Worm (Caenorhabditis elegans) whole organism, young adult: ENCODE measurements around the gene Y82E9BR.20.
A peak's percentile ranks its signal among the peaks of the same experiment; 100 is the strongest.
"Not testable (repeated sequence)": the region's sequence is repeated elsewhere in the genome, so short reads cannot be mapped to it uniquely, and the experiment has no call there.

ENCODE experiments used
- F23B12.7 ChIP-seq: sonication (generic microtip); optimal IDR thresholded peaks from 2 replicates; lab custom pipeline; 2017; ENCODE audit warnings: missing genetic modification characterization, mild to moderate bottlenecking, missing compliant biosample characterization, antibody characterized with exemption, moderate library complexity; ENCODE audit not compliant: insufficient read depth
- F33H1.4 ChIP-seq: fragments of 200-800 bp; sonication (Bioruptor generic); IDR thresholded peaks from 2 replicates; pipeline ENCODE4 v1.3.6; 2022; ENCODE audit warnings: missing genetic modification reagents, missing genetic modification characterization, missing compliant biosample characterization
- F39B2.1 ChIP-seq: fragments of 200-800 bp; sonication (Bioruptor generic); IDR thresholded peaks from 2 replicates; pipeline ENCODE4 v1.3.6; 2022; ENCODE audit warnings: missing genetic modification reagents, missing genetic modification characterization, missing compliant biosample characterization
- F49E8.2 ChIP-seq: sonication (generic microtip); optimal IDR thresholded peaks from 3 replicates; lab custom pipeline; 2017; ENCODE audit warnings: missing genetic modification characterization, mild to moderate bottlenecking, missing compliant biosample characterization, antibody characterized with exemption, moderate library complexity; ENCODE audit not compliant: insufficient read depth
- F57C9.4 ChIP-seq: sonication (generic microtip); optimal IDR thresholded peaks from 2 replicates; lab custom pipeline; 2017; ENCODE audit warnings: mild to moderate bottlenecking, missing genetic modification characterization, missing compliant biosample characterization
- T26A5.8 ChIP-seq: sonication (generic microtip); optimal IDR thresholded peaks from 2 replicates; lab custom pipeline; 2016; ENCODE audit warnings: missing genetic modification characterization, missing compliant biosample characterization
- Y53F4B.3 ChIP-seq: fragments of 200-800 bp; sonication (Bioruptor generic); IDR thresholded peaks from 2 replicates; pipeline ENCODE4 v1.3.6; 2022; ENCODE audit warnings: missing genetic modification reagents, missing genetic modification characterization, missing compliant biosample characterization
- Y95B8A.8 ChIP-seq: fragments of 200-800 bp; sonication (Bioruptor generic); IDR thresholded peaks from 2 replicates; pipeline ENCODE4 v1.3.6; 2022; ENCODE audit warnings: missing genetic modification reagents, missing genetic modification characterization, missing compliant biosample characterization
- ZK185.1 ChIP-seq: sonication (generic microtip); optimal IDR thresholded peaks from 2 replicates; lab custom pipeline; 2016; ENCODE audit warnings: mild to moderate bottlenecking, missing genetic modification characterization, missing compliant biosample characterization; ENCODE audit not compliant: poor library complexity, severe bottlenecking
- ama-1 ChIP-seq, 3 experiments: fragments of 150-350 bp in 1 of 3; sonication (generic microtip) in 2 of 3; optimal IDR thresholded peaks; 2 replicates each; lab custom pipeline; 2014 to 2018; ENCODE audit warnings: missing biosample characterization in 2 of 3, missing genetic modification characterization in 2 of 3, missing genetic modification reagents in 2 of 3
- cebp-2 ChIP-seq: fragments of 200-800 bp; sonication (Bioruptor generic); IDR thresholded peaks from 2 replicates; pipeline ENCODE4 v1.3.6; 2022; ENCODE audit warnings: missing genetic modification characterization, missing compliant biosample characterization
- ceh-27 ChIP-seq: fragments of 200-800 bp; sonication (Bioruptor generic); optimal IDR thresholded peaks from 2 replicates; lab custom pipeline; 2018; ENCODE audit warnings: mild to moderate bottlenecking, missing genetic modification characterization, moderate library complexity, missing compliant biosample characterization
- ceh-58 ChIP-seq: fragments of 200-800 bp; sonication (Bioruptor generic); IDR thresholded peaks from 2 replicates; pipeline ENCODE4 v1.3.6; 2022; ENCODE audit warnings: missing genetic modification characterization, missing compliant biosample characterization
- chd-7 ChIP-seq: sonication (generic microtip); optimal IDR thresholded peaks from 2 replicates; lab custom pipeline; 2016; ENCODE audit warnings: mild to moderate bottlenecking, missing genetic modification characterization, moderate library complexity, missing compliant biosample characterization
- efl-1 ChIP-seq: fragments of 150-350 bp; optimal IDR thresholded peaks from 2 replicates; lab custom pipeline; 2014; ENCODE audit warnings: missing biosample characterization, missing genetic modification reagents, missing genetic modification characterization
- egl-44 ChIP-seq: fragments of 200-800 bp; sonication (Bioruptor generic); IDR thresholded peaks from 2 replicates; pipeline ENCODE4 v1.3.6; 2022; ENCODE audit warnings: missing genetic modification reagents, missing genetic modification characterization, missing compliant biosample characterization
- ekl-4 ChIP-seq: fragments of 200-800 bp; sonication (Bioruptor generic); IDR thresholded peaks from 2 replicates; pipeline ENCODE4 v1.3.6; 2022; ENCODE audit warnings: missing genetic modification reagents, missing genetic modification characterization, missing compliant biosample characterization
- hlh-26 ChIP-seq: fragments of 200-800 bp; sonication (Bioruptor generic); conservative IDR thresholded peaks from 2 replicates; pipeline ENCODE4 v1.3.6; 2022; ENCODE audit warnings: missing genetic modification reagents, missing genetic modification characterization, missing compliant biosample characterization
- let-526 ChIP-seq: fragments of 200-800 bp; sonication (Bioruptor generic); IDR thresholded peaks from 2 replicates; pipeline ENCODE4 v1.3.6; 2022; ENCODE audit warnings: missing genetic modification reagents, missing genetic modification characterization, missing compliant biosample characterization
- lin-35 ChIP-seq, 3 experiments: fragments of 150-350 bp in 2 of 3; sonication (generic microtip) in 1 of 3; optimal IDR thresholded peaks; 2 replicates each; lab custom pipeline; 2014 to 2018; ENCODE audit warnings: missing biosample characterization in 3 of 3, missing genetic modification characterization in 3 of 3, missing genetic modification reagents in 3 of 3
- mxl-1 ChIP-seq: sonication (generic microtip); optimal IDR thresholded peaks from 2 replicates; lab custom pipeline; 2016; ENCODE audit warnings: missing genetic modification characterization, missing compliant biosample characterization
- nfyb-1 ChIP-seq: fragments of 200-800 bp; sonication (Bioruptor generic); IDR thresholded peaks from 2 replicates; pipeline ENCODE4 v1.3.6; 2022; ENCODE audit warnings: missing genetic modification reagents, missing genetic modification characterization, missing compliant biosample characterization
- nhr-80 ChIP-seq: sonication (generic microtip); optimal IDR thresholded peaks from 2 replicates; lab custom pipeline; 2016; ENCODE audit warnings: missing genetic modification characterization, missing compliant biosample characterization
- rec-8 ChIP-seq, 2 experiments: sonication (generic microtip); optimal IDR thresholded peaks; 2 replicates each; lab custom pipeline; 2016; ENCODE audit warnings: mild to moderate bottlenecking in 2 of 2, missing genetic modification characterization in 2 of 2, missing genetic modification reagents in 2 of 2, missing genotype in 2 of 2, missing biosample characterization in 1 of 2, missing compliant biosample characterization in 1 of 2, moderate library complexity in 1 of 2
- repo-1 ChIP-seq: sonication (generic microtip); optimal IDR thresholded peaks from 2 replicates; lab custom pipeline; 2017; ENCODE audit warnings: mild to moderate bottlenecking, missing genetic modification characterization, missing compliant biosample characterization
- sea-2 ChIP-seq: fragments of 200-800 bp; sonication (Bioruptor generic); IDR thresholded peaks from 2 replicates; pipeline ENCODE4 v1.3.6; 2022; ENCODE audit warnings: missing genetic modification characterization, missing compliant biosample characterization
- snpc-1.1 ChIP-seq: sonication (generic microtip); optimal IDR thresholded peaks from 2 replicates; lab custom pipeline; 2017; ENCODE audit warnings: missing genetic modification characterization, mild to moderate bottlenecking, missing compliant biosample characterization, antibody characterized with exemption, moderate library complexity, missing genotype, missing genetic modification reagents; ENCODE audit not compliant: insufficient read depth
- tlf-1 ChIP-seq: fragments of 200-800 bp; sonication (Bioruptor generic); optimal IDR thresholded peaks from 2 replicates; lab custom pipeline; 2018; ENCODE audit warnings: mild to moderate bottlenecking, missing genetic modification characterization, missing compliant biosample characterization
- xnd-1 ChIP-seq: sonication (generic microtip); optimal IDR thresholded peaks from 2 replicates; lab custom pipeline; 2016; ENCODE audit warnings: missing genotype, missing genetic modification reagents, missing genetic modification characterization, missing compliant biosample characterization

The Y82E9BR.20 gene

DNA sequence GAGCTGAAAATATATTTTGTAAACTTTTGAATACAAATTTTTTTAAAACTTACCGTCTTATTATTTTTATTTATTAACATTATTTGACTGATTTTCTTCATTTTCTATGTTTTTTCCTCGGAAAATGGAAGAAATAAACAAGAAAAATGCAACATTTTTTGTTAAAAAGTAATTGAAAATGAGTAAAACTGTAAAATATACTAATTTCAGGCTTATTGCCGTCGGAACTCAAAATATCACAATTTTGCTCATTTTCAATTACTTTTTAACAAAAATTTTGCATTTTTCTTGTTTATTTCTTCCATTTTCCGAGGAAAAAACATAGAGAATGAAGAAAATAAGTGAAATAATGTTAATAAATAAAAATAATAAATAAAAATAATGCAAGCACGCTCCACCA is 1.3 kb downstream of the Y82E9BR.20 start, which contains the start of gene Y82E9BR.10:
Gene Y82E9BR.10, minus strand, starts transcription at position 101 of the 400 bp plus-strand sequence.
- TF ChIP-seq egl-44 (GFP tag; lab: Robert Waterston, UW); let-526 (GFP tag; lab: Robert Waterston, UW); xnd-1 (tag; lab: Kevin White, UChicago): not testable (repeated sequence)

DNA sequence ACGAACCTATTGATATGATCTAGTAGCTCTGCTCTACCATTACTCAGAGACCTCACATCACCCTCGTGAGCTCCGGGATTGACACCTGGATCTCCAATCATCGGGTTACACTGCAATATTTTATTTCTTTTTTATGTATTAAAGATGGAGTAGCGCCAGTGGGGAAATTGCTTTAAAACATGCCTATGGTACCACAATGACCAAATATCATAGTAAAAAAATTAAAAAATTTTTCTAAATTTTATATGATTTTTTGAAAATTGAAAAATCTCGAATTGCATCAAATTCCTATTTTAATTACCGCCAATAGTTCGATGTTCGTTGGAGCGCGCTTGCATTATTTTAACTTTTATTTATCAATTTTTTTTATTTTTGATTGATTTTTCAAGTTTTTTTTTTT is 3.7 kb downstream of the Y82E9BR.20 start, which contains the start of gene pals-40:
Gene pals-40, minus strand, starts transcription at position 101 of the 400 bp plus-strand sequence.
- not testable (repeated sequence) for TF ChIP-seq chd-7 (tag; lab: Kevin White, UChicago); F23B12.7 (tag; lab: Kevin White, UChicago); lin-35 (GFP tag; optimal IDR thresholded peaks at IDR 0.05; lab: Kevin White, UChicago)

DNA sequence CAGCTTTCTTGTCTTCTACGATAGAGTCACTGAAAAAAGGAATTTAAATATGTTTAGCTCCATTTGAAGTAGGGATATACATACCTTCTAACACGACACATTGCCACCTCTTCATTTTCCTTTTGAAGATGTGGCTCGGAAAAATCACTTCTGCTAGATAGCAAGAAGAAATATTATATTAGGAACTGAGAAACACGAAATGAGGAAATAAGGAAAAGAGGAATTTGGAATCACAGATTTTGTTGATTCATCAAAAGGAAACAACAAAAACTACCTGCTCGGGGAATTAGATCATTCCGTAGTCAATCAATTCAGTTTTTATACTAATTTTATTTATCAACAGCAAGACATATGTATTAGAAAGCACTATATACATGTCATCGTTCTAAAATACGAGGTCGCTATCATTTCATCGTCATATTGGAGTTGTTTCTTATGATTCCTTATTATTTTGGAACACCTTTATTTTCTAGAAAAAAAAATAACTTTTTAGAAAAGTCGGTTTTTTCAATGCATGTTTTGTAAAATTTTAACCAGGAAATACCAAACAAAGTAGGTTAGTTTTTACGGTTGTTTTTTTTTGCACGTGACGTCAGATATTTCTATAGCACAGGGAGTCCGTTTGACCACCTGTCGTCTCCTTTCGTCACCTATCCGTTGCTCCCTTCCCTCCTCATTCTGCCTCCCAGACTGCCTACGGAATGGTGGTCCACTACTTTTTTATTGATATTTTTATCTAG is 6.5 kb downstream of the Y82E9BR.20 start, which contains the start of the genes pals-21 and Y82E9BR.6:
Gene pals-21, minus strand, starts transcription at position 101 of the 740 bp plus-strand sequence.
Gene Y82E9BR.6, plus strand, starts transcription at position 690 of the 740 bp plus-strand sequence.
- TF ChIP-seq T26A5.8 (tag; lab: Kevin White, UChicago) (no peak), mxl-1 (tag; lab: Kevin White, UChicago) (no peak), F57C9.4 (tag; lab: Kevin White, UChicago) (no peak), ZK185.1 (tag; lab: Kevin White, UChicago) (no peak), cebp-2 (GFP tag; lab: Robert Waterston, UW) (0 out of 2 replicates have a peak, but pooled peaks have one; percentile 8)

DNA sequence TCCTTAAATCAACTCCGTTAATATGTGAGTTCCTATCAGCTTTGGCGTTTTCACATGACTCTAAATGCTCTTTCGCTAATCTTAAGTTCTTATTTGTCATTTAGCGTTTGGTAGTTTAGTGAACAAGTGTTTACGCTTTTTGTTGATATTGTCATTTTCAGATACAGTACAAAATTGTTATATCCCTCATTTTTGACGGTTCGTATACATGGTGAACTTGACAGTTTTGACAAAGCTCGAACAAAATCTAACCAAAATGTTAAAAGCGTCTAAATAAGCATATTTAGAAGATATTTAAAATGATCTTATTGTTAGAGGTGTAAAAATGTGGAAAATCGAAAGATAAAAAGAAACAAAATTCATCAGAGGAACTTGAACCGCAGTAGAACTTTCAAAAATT is 9.3 kb downstream of the Y82E9BR.20 start:
- TF ChIP-seq Y53F4B.3 (GFP tag; lab: Robert Waterston, UW) (no peak), rec-8 (tag; optimal IDR thresholded peaks at IDR 0.05; lab: Kevin White, UChicago) (no peak), F49E8.2 (tag; lab: Kevin White, UChicago) (no peak), Y95B8A.8 (GFP tag; lab: Robert Waterston, UW) (no peak), ama-1 (optimal IDR thresholded peaks at IDR 0.05; lab: Kevin White, UChicago) (no peak), ama-1 (GFP tag; optimal IDR thresholded peaks at IDR 0.05; lab: Kevin White, UChicago) (no peak), F39B2.1 (no peak), tlf-1 (no peak), sea-2 (GFP tag; lab: Robert Waterston, UW) (no peak), nfyb-1 (no peak), repo-1 (no peak), hlh-26 (GFP tag; lab: Robert Waterston, UW) (no peak), efl-1 (GFP tag; lab: Kevin White, UChicago) (no peak), ceh-58 (GFP tag; lab: Robert Waterston, UW) (no peak), F33H1.4 (GFP tag; lab: Robert Waterston, UW) (no peak), ceh-27 (GFP tag; lab: Kevin White, UChicago) (no peak), snpc-1.1 (tag; lab: Kevin White, UChicago) (no peak)

DNA sequence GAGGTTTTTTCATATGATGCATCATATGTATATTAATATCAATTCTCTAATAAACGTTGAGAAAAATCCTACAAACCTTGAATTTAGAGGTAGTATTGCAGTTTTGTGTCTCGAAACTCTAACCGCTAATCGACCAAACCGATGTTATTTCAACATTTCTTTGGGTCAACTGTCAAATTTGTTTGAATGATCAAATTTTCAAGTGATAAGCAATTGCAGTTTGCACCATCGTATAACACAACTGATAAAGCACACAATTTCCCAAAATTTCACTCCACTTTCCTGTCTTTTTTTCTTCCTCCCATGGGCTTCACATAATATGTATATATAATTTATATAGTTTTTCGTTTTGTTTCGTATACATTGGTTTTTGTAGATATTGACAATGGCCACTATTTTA is 9.9 kb downstream of the Y82E9BR.20 start, which contains the start of the genes fbxa-138 and Y82E9BR.5:
Gene fbxa-138, minus strand, starts transcription at position 161 of the 400 bp plus-strand sequence.
Gene Y82E9BR.5, plus strand, starts transcription at position 279 of the 400 bp plus-strand sequence.
- TF ChIP-seq nhr-80 (peak; percentile 72), ekl-4 (no peak)
